Worm (Caenorhabditis elegans) whole organism, L3 larva: ENCODE data around the gene C36H8.1.

Experiments used
- R02D3.7 ChIP-seq: fragments of 150-350 bp; optimal IDR thresholded peaks from 2 replicates; lab custom pipeline; 2014; ENCODE audit warnings: missing biosample characterization, missing genetic modification characterization
- aly-2 ChIP-seq: fragments of 150-350 bp; optimal IDR thresholded peaks from 2 replicates; lab custom pipeline; 2014; ENCODE audit warnings: missing biosample characterization, missing genetic modification characterization
- ama-1 ChIP-seq: fragments of 150-350 bp; optimal IDR thresholded peaks from 2 replicates; lab custom pipeline; 2018
- elt-2 ChIP-seq: sonication (generic microtip); optimal IDR thresholded peaks from 2 replicates; lab custom pipeline; 2016; ENCODE audit warnings: missing genetic modification reagents, mild to moderate bottlenecking, missing genetic modification characterization, missing compliant biosample characterization
- nfya-1 ChIP-seq: sonication (generic microtip); optimal IDR thresholded peaks from 2 replicates; lab custom pipeline; 2017; ENCODE audit warnings: missing genetic modification characterization, mild to moderate bottlenecking, missing compliant biosample characterization, antibody characterized with exemption, moderate library complexity; ENCODE audit not compliant: insufficient read depth
- nhr-23 ChIP-seq: fragments of 150-350 bp; optimal IDR thresholded peaks from 2 replicates; lab custom pipeline; 2014; ENCODE audit warnings: missing biosample characterization, missing genetic modification reagents, missing genetic modification characterization
- nhr-237 ChIP-seq: fragments of 150-350 bp; optimal IDR thresholded peaks from 2 replicates; lab custom pipeline; 2014; ENCODE audit warnings: missing biosample characterization, missing genetic modification characterization
- nhr-28 ChIP-seq: fragments of 150-350 bp; optimal IDR thresholded peaks from 2 replicates; lab custom pipeline; 2014; ENCODE audit warnings: missing biosample characterization, missing genetic modification characterization
- nhr-67 ChIP-seq: fragments of 150-350 bp; optimal IDR thresholded peaks from 2 replicates; lab custom pipeline; 2014; ENCODE audit warnings: missing biosample characterization, missing genetic modification characterization
- pqm-1 ChIP-seq: fragments of 150-350 bp; optimal IDR thresholded peaks from 2 replicates; lab custom pipeline; 2017; ENCODE audit warnings: missing biosample characterization, missing genetic modification characterization, inconsistent platforms
- tbx-2 ChIP-seq: sonication (generic microtip); optimal IDR thresholded peaks from 2 replicates; lab custom pipeline; 2016; ENCODE audit warnings: mild to moderate bottlenecking, missing genetic modification characterization, missing compliant biosample characterization
- zag-1 ChIP-seq: fragments of 150-350 bp; optimal IDR thresholded peaks from 2 replicates; lab custom pipeline; 2014; ENCODE audit warnings: missing biosample characterization, missing genetic modification characterization
- ztf-11 ChIP-seq: fragments of 150-350 bp; optimal IDR thresholded peaks from 2 replicates; lab custom pipeline; 2014; ENCODE audit warnings: missing biosample characterization, missing genetic modification characterization

ce11 chrIV:12743680-12744079 is 933 bp downstream of the C36H8.1 start:
- TF ChIP-seq nfya-1, result no peak
- no peak for TF ChIP-seq nhr-23
- TF ChIP-seq nhr-28 (tag; lab: Kevin White, UChicago), result no peak
- no peak for TF ChIP-seq ama-1 (lab: Kevin White, UChicago)
- no peak for TF ChIP-seq elt-2 (tag; lab: Kevin White, UChicago)
- TF ChIP-seq aly-2, result no peak
- no peak for TF ChIP-seq ztf-11 (tag; lab: Kevin White, UChicago)
- TF ChIP-seq nhr-67 (tag; lab: Kevin White, UChicago), result no peak
- TF ChIP-seq pqm-1 (tag; lab: Kevin White, UChicago), result no peak
- TF ChIP-seq nhr-237 (tag; lab: Kevin White, UChicago), result no peak
- no peak for TF ChIP-seq zag-1 (tag; lab: Kevin White, UChicago)
- no peak for TF ChIP-seq R02D3.7 (tag; lab: Kevin White, UChicago)
- no peak for TF ChIP-seq tbx-2 (tag; lab: Kevin White, UChicago)
